Worm (Caenorhabditis elegans): Measurements from ENCODE around the gene C33F10.12.
"Not testable (repeated sequence)": the region's sequence is repeated elsewhere in the genome, so short reads cannot be mapped to it uniquely, and the experiment has no call there.

C33F10.12 gene

DNA sequence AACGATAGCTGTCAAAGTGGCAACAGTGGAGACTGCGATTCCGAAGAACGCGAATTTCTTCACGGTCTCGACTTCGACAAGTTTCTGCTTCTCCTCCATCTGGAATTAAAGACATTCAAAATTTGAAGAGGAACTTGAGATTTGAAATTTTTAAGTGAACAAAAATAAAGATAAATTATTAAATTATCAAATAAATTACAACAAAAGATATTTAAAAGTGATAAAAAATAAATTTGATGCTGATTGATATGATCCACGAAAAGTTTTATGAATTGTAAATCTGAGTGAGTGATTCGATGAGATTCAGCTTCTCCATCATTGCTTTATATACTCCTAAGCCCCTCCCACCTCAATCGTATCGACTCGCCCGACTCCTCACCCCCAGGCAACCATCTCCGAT lies 29.9 kb upstream of the C33F10.12 start, which contains the start of gene col-17:
col-17 (minus strand) TSS at position 101 of the 400 bp plus-strand sequence.
- TF ChIP-seq ceh-2 (tag; optimal IDR thresholded peaks at IDR 0.05): no peak
- no peak for TF ChIP-seq sox-4 (tag; optimal IDR thresholded peaks at IDR 0.05)
- no peak for TF ChIP-seq ets-4 (tag; optimal IDR thresholded peaks at IDR 0.05)
- TF ChIP-seq C38D4.7 (GFP tag; optimal IDR thresholded peaks at IDR 0.05): no peak
- no peak for TF ChIP-seq pat-9 (tag; optimal IDR thresholded peaks at IDR 0.05)
- TF ChIP-seq fkh-6 (tag; optimal IDR thresholded peaks at IDR 0.05): no peak
- TF ChIP-seq pax-1 (tag; optimal IDR thresholded peaks at IDR 0.05): no peak
- no peak for TF ChIP-seq mec-3 (tag; optimal IDR thresholded peaks at IDR 0.05; ENCODE audit: borderline replicate concordance)
- TF ChIP-seq pqm-1 (tag; optimal IDR thresholded peaks at IDR 0.05): no peak
- TF ChIP-seq unc-3 (GFP tag; conservative IDR thresholded peaks at IDR 0.05): no peak
- TF ChIP-seq unc-3 (tag; optimal IDR thresholded peaks at IDR 0.05): no peak
- no peak for TF ChIP-seq hlh-30 (tag; optimal IDR thresholded peaks at IDR 0.05; ENCODE audit: insufficient read depth)
- TF ChIP-seq hlh-8 (tag; optimal IDR thresholded peaks at IDR 0.05): no peak
- TF ChIP-seq rnt-1 (tag; optimal IDR thresholded peaks at IDR 0.05): no peak
- no peak for TF ChIP-seq unc-55 (GFP tag; optimal IDR thresholded peaks at IDR 0.05)
- TF ChIP-seq che-1 (tag; optimal IDR thresholded peaks at IDR 0.05): no peak
- no peak for TF ChIP-seq Y22D7AL.16 (tag; optimal IDR thresholded peaks at IDR 0.05)
- TF ChIP-seq ceh-14 (tag; optimal IDR thresholded peaks at IDR 0.05): no peak
- no peak for TF ChIP-seq npax-4 (tag; optimal IDR thresholded peaks at IDR 0.05)
- TF ChIP-seq K02D7.2 (tag; optimal IDR thresholded peaks at IDR 0.05): no peak

DNA sequence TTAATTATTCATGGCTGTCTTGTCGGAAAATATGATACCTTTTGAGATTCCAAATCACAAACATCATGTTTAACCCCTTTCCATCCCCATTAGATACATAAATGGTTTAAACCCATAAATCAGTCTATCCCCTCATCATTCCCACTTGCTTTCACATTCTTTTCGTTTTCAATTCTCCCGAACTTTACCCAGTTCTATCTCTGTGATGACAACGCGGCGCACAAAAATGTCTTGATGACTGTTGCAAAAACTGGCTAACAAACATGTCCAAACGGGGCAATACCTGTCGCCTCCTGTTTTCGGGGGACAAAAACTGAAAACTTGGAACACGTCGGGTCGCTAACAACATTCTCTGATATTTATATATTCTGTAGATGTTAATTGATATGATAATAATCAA lies 28.5 kb upstream of the C33F10.12 start:
- TF ChIP-seq Y22D7AL.16 (tag; optimal IDR thresholded peaks at IDR 0.05) (no peak), rnt-1 (tag; optimal IDR thresholded peaks at IDR 0.05) (no peak), odd-2 (tag; optimal IDR thresholded peaks at IDR 0.05) (no peak), pha-2 (tag; optimal IDR thresholded peaks at IDR 0.05) (no peak), pag-3 (tag; optimal IDR thresholded peaks at IDR 0.05; ENCODE audit: borderline replicate concordance) (no peak), K09A11.1 (tag; optimal IDR thresholded peaks at IDR 0.05; ENCODE audit: insufficient read depth) (no peak), ztf-16 (tag; optimal IDR thresholded peaks at IDR 0.05) (no peak), unc-86 (tag; optimal IDR thresholded peaks at IDR 0.05) (no peak)

DNA sequence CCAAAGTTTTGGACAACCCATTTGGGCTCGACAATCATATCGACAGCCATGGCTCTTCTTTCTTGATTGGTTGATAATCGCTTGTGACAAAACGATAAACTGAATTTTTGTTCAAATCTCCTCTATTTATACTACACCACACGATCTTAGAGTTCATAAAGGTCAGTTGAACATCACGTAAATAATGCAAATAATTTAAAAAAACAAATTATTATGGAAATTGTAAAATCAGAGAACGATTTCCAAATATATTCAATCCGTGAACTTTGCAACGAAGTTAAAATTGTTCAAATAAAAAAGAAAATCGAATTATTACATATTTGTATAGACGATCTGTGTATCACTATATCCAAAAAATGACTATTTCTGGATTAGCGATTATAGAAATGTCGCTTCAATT lies 25.8 kb upstream of the C33F10.12 start, which contains the start of the genes mpst-4 and F11G11.14:
mpst-4 (minus strand) TSS at position 101 of the 400 bp plus-strand sequence.
F11G11.14 (plus strand) TSS at position 325 of the 400 bp plus-strand sequence.
- TF ChIP-seq pqm-1 (tag; optimal IDR thresholded peaks at IDR 0.05) (no peak), npax-4 (tag; optimal IDR thresholded peaks at IDR 0.05) (no peak), ahr-1 (tag; optimal IDR thresholded peaks at IDR 0.05) (no peak), dmd-4 (tag; optimal IDR thresholded peaks at IDR 0.05; ENCODE audit: borderline replicate concordance) (no peak), ceh-48 (tag; optimal IDR thresholded peaks at IDR 0.05) (no peak), tbx-7 (tag; optimal IDR thresholded peaks at IDR 0.05) (no peak), C38D4.7 (GFP tag; optimal IDR thresholded peaks at IDR 0.05) (no peak), lin-11 (tag; optimal IDR thresholded peaks at IDR 0.05) (no peak), pros-1 (tag; optimal IDR thresholded peaks at IDR 0.05) (no peak), ceh-22 (tag; optimal IDR thresholded peaks at IDR 0.05) (no peak), ceh-18 (tag; optimal IDR thresholded peaks at IDR 0.05) (no peak), pat-9 (tag; optimal IDR thresholded peaks at IDR 0.05) (no peak), K09A11.1 (tag; optimal IDR thresholded peaks at IDR 0.05; ENCODE audit: insufficient read depth) (no peak), ceh-31 (tag; optimal IDR thresholded peaks at IDR 0.05) (no peak), ceh-45 (GFP tag; IDR thresholded peaks at IDR 0.05) (no peak)

DNA sequence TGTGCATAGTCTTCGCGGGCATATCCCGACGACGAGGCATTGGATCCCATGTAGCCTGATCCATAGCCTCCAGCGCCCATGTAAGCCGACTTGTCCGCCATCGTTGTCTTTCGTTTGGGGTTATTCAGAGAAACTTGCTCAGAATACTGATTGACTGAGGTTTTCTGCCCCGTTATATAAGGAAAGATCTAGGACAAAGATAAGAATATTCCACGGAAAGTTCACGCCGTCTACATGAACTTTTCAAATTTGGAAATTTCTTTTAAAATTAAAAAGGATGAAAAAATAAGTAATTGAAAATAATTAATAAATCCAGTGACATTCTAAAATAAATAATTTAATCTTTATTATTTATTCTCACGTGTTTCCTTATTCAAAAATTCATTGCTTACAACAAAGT lies 22.7 kb upstream of the C33F10.12 start, which contains the start of the genes nspd-5 and F11G11.4:
nspd-5 (minus strand) TSS at position 101 of the 400 bp plus-strand sequence.
F11G11.4 (plus strand) TSS at position 335 of the 400 bp plus-strand sequence.
- TF ChIP-seq ceh-2, gmeb-2, sdc-2 (tag; optimal IDR thresholded peaks at IDR 0.05): not testable (repeated sequence)
